Worm (Caenorhabditis elegans): ENCODE measurements around the gene F40G9.15.

The F40G9.15 gene

DNA sequence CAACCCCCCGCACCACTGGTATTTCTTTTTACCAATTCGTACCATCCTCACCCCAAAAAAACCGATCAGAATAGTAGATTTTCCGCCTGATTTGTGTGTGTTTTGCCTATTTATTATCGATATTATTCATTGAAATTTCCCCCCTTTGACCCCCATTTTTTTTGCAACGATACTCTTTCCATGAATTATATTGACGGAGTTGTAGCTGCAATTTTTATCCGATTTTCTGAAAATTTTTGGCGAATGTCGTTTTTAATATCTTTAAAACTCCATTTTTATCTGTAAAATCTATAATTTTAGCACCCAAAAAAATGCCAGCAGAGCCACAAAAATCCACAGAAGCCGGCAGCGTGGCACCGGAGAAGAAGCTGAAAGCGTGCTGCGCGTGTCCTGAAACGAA, 8.5 kb downstream of the F40G9.15 start, which contains the start of gene cox-17:
TSS of gene cox-17 (plus strand) at position 301 of the 400 bp plus-strand sequence.
- TF ChIP-seq ces-1 (GFP tag; optimal IDR thresholded peaks at IDR 0.05) (no peak), unc-62 (GFP tag; optimal IDR thresholded peaks at IDR 0.05) (no peak), unc-120 (tag; optimal IDR thresholded peaks at IDR 0.05; ENCODE audit: poor library complexity, severe bottlenecking) (no peak), unc-39 (tag; optimal IDR thresholded peaks at IDR 0.05) (no peak), zip-8 (tag; optimal IDR thresholded peaks at IDR 0.05) (no peak), nhr-237 (tag; optimal IDR thresholded peaks at IDR 0.05) (no peak), nhr-12 (tag; optimal IDR thresholded peaks at IDR 0.05) (no peak), bed-3 (GFP tag; optimal IDR thresholded peaks at IDR 0.05) (no peak), flh-1 (GFP tag; optimal IDR thresholded peaks at IDR 0.05) (no peak), ceh-43 (GFP tag; optimal IDR thresholded peaks at IDR 0.05) (no peak), tbx-8 (GFP tag; optimal IDR thresholded peaks at IDR 0.05) (no peak), lin-32 (GFP tag; optimal IDR thresholded peaks at IDR 0.05) (no peak), mab-5 (tag; optimal IDR thresholded peaks at IDR 0.05) (no peak), hlh-1 (tag; optimal IDR thresholded peaks at IDR 0.05) (no peak), drap-1 (GFP tag; optimal IDR thresholded peaks at IDR 0.05) (no peak), sptf-1 (tag; optimal IDR thresholded peaks at IDR 0.05) (no peak), snpc-4 (tag; optimal IDR thresholded peaks at IDR 0.05) (no peak), nhr-76 (tag; optimal IDR thresholded peaks at IDR 0.05) (no peak), M03D4.4 (tag; optimal IDR thresholded peaks at IDR 0.05) (no peak), pha-4 (tag; optimal IDR thresholded peaks at IDR 0.05) (no peak)

- TF ChIP-seq unc-62 (GFP tag; optimal IDR thresholded peaks at IDR 0.05), result no peak
- no peak for TF ChIP-seq bed-3 (GFP tag; optimal IDR thresholded peaks at IDR 0.05)
- no peak for TF ChIP-seq lsy-2 (tag; optimal IDR thresholded peaks at IDR 0.05)
- TF ChIP-seq mls-2 (tag; optimal IDR thresholded peaks at IDR 0.05), result no peak
- TF ChIP-seq snpc-4 (tag; optimal IDR thresholded peaks at IDR 0.05), result no peak
- no peak for TF ChIP-seq nhr-2 (tag; optimal IDR thresholded peaks at IDR 0.05)
- no peak for TF ChIP-seq M03D4.4 (tag; optimal IDR thresholded peaks at IDR 0.05)
Observed at ce11 chrIII:191803-192202, 9.6 kb downstream of the F40G9.15 start, which contains the start of gene sec-20. Gene sec-20 (plus strand): TSS chrIII:192103.

- TF ChIP-seq nhr-28 (tag; optimal IDR thresholded peaks at IDR 0.05), result no peak
- TF ChIP-seq lin-13 (tag; optimal IDR thresholded peaks at IDR 0.05), result no peak
- TF ChIP-seq drap-1 (GFP tag; optimal IDR thresholded peaks at IDR 0.05), result no peak
- no peak for TF ChIP-seq lin-32 (GFP tag; optimal IDR thresholded peaks at IDR 0.05)
- TF ChIP-seq nhr-2 (tag; optimal IDR thresholded peaks at IDR 0.05), result no peak
- no peak for TF ChIP-seq ceh-43 (GFP tag; optimal IDR thresholded peaks at IDR 0.05)
- TF ChIP-seq sptf-1 (tag; optimal IDR thresholded peaks at IDR 0.05), result no peak
Observed at ce11 chrIII:194160-194559, 12.0 kb downstream of the F40G9.15 start, which contains the start of gene F40G9.17. Gene F40G9.17 (plus strand): TSS chrIII:194460.

- no peak for TF ChIP-seq M03D4.4 (tag; optimal IDR thresholded peaks at IDR 0.05)
- TF ChIP-seq nhr-12 (tag; optimal IDR thresholded peaks at IDR 0.05), result no peak
- TF ChIP-seq zip-8 (tag; optimal IDR thresholded peaks at IDR 0.05), result no peak
- TF ChIP-seq unc-62 (GFP tag; optimal IDR thresholded peaks at IDR 0.05), result no peak
- TF ChIP-seq elt-3 (tag; optimal IDR thresholded peaks at IDR 0.05), result no peak
- TF ChIP-seq ham-2 (GFP tag; optimal IDR thresholded peaks at IDR 0.05), result no peak
- TF ChIP-seq mls-2 (tag; optimal IDR thresholded peaks at IDR 0.05), result no peak
Observed at ce11 chrIII:203953-204352, 21.8 kb downstream of the F40G9.15 start.

DNA sequence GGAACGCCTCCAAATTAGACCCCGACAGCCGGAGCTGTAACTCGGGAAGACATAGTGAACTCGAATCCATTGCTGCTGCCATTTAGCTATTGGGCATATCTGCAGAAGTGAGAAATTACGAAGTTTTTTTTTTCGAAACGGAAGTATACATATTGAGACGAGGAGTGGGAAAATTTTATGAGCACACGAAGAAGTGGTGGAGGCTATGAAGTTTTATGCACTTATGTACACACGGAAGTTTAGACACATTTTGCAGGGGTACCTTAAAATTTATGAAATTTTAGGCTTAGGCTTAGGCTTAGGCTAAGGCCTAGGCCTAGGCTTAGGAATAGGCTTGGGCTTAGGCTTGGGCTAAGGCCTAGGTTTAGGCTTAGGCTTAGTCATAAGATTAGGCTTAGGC, 24.8 kb downstream of the F40G9.15 start, which contains the start of gene W10C4.1:
TSS of gene W10C4.1 (minus strand) at position 101 of the 400 bp plus-strand sequence.
- TF ChIP-seq nhr-12 (tag; optimal IDR thresholded peaks at IDR 0.05) (no peak), drap-1 (GFP tag; optimal IDR thresholded peaks at IDR 0.05) (no peak), mep-1 (tag; optimal IDR thresholded peaks at IDR 0.05) (no peak), unc-120 (tag; optimal IDR thresholded peaks at IDR 0.05; ENCODE audit: poor library complexity, severe bottlenecking) (no peak), pha-4 (tag; optimal IDR thresholded peaks at IDR 0.05) (no peak), nhr-76 (tag; optimal IDR thresholded peaks at IDR 0.05) (no peak), sptf-1 (tag; optimal IDR thresholded peaks at IDR 0.05) (no peak), ham-2 (GFP tag; optimal IDR thresholded peaks at IDR 0.05) (no peak), bed-3 (GFP tag; optimal IDR thresholded peaks at IDR 0.05) (no peak), M03D4.4 (tag; optimal IDR thresholded peaks at IDR 0.05) (no peak), ceh-83 (GFP tag; optimal IDR thresholded peaks at IDR 0.05) (no peak), ceh-39 (tag; optimal IDR thresholded peaks at IDR 0.05) (no peak), elt-1 (tag; optimal IDR thresholded peaks at IDR 0.05; ENCODE audit: borderline replicate concordance, insufficient read depth) (no peak), ces-1 (GFP tag; optimal IDR thresholded peaks at IDR 0.05) (no peak), tbx-8 (GFP tag; optimal IDR thresholded peaks at IDR 0.05) (no peak)

All from whole organism, mixed stage, embryonic.